Fruit fly (Drosophila melanogaster): ENCODE results near the gene fz2.

The fz2 gene

dm6 chr3L:19229491-19229890 lies 5.7 kb downstream of the fz2 start (continued):
- TF ChIP-seq Meics (GFP tag; optimal IDR thresholded peaks at IDR 0.05), result no peak
- no peak for TF ChIP-seq Sry-β (GFP tag; optimal IDR thresholded peaks at IDR 0.05)
- no peak for TF ChIP-seq CoRest (tag; optimal IDR thresholded peaks at IDR 0.05)
- TF ChIP-seq Med (GFP tag), result peak; percentile 64
- peak; percentile 39 for TF ChIP-seq Ets65A (GFP tag)
- TF ChIP-seq Elba2 (GFP tag; optimal IDR thresholded peaks at IDR 0.05), result no peak
- peak; percentile 34 for TF ChIP-seq phol (tag; optimal IDR thresholded peaks at IDR 0.05)
- no peak for TF ChIP-seq CG34422 (GFP tag; IDR thresholded peaks at IDR 0.05)
- TF ChIP-seq CG31388 (GFP tag; optimal IDR thresholded peaks at IDR 0.05), result no peak
- peak; percentile 26 for TF ChIP-seq mirr (GFP tag; optimal IDR thresholded peaks at IDR 0.05)
- no peak for TF ChIP-seq stwl (tag; optimal IDR thresholded peaks at IDR 0.05)
- TF ChIP-seq Hr51 (GFP tag; optimal IDR thresholded peaks at IDR 0.05), result peak in 1 of 2 experiments; percentile 38
- TF ChIP-seq CG10565 (GFP tag; optimal IDR thresholded peaks at IDR 0.05), result no peak
- no peak for TF ChIP-seq her (GFP tag; optimal IDR thresholded peaks at IDR 0.05)
- TF ChIP-seq ems (GFP tag; optimal IDR thresholded peaks at IDR 0.05), result no peak
- TF ChIP-seq CG1832 (GFP tag; optimal IDR thresholded peaks at IDR 0.05), result no peak
- no peak for TF ChIP-seq CG13123 (GFP tag; optimal IDR thresholded peaks at IDR 0.05)
- TF ChIP-seq ttk (GFP tag; IDR thresholded peaks at IDR 0.05), result no peak

DNA sequence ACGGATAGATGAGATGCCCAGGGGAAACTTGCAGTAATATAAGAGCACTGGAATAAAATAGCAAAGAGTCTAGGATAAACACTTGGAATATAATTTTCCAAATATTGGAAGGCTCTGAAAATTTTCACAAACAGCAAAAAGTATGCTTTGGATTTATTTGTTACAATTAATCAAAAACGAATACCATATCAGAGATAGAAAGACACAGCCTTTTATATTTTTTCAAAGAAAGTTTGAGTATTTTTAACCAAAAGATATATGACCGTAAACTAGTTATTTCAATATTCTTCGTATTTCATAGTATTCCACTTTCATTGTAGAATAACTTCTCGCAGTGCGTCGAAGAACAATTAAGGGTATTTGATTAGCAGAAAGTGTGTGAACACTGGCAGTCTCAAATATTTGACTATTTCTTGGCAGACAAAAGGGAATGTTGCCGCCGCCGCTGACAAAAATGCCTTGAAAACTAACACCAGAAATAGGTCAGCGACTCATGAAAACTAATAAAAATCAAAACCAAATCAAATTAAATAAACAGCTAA lies 6.2 kb downstream of the fz2 start:
- TF ChIP-seq salm (tag; optimal IDR thresholded peaks at IDR 0.05) (no peak), sc (optimal IDR thresholded peaks at IDR 0.05) (no peak), sc (GFP tag; optimal IDR thresholded peaks at IDR 0.05) (no peak), CG12659 (GFP tag; optimal IDR thresholded peaks at IDR 0.05) (no peak), Blimp-1 (GFP tag; optimal IDR thresholded peaks at IDR 0.05) (peak; percentile 21), CG4854 (GFP tag; optimal IDR thresholded peaks at IDR 0.05) (no peak), hth (optimal IDR thresholded peaks at IDR 0.05) (no peak), caup (GFP tag; optimal IDR thresholded peaks at IDR 0.05; ENCODE audit: severe bottlenecking) (no peak), HLH3B (GFP tag; IDR thresholded peaks at IDR 0.05) (no peak), dmrt11E (tag; optimal IDR thresholded peaks at IDR 0.05) (peak; percentile 25), E2f1 (GFP tag; IDR thresholded peaks at IDR 0.05) (no peak), CG7556 (GFP tag; optimal IDR thresholded peaks at IDR 0.05) (peak; percentile 12), peb (GFP tag; IDR thresholded peaks at IDR 0.05) (no peak), CG2116 (GFP tag; optimal IDR thresholded peaks at IDR 0.05) (no peak), Sox100B (GFP tag; optimal IDR thresholded peaks at IDR 0.05) (no peak), Fer1 (GFP tag; optimal IDR thresholded peaks at IDR 0.05) (no peak), Spps (tag; optimal IDR thresholded peaks at IDR 0.05) (no peak), C15 (GFP tag; IDR thresholded peaks at IDR 0.05) (no peak), pros (GFP tag; optimal IDR thresholded peaks at IDR 0.05) (no peak), CG4707 (GFP tag; optimal IDR thresholded peaks at IDR 0.05) (no peak), CG30431 (GFP tag; optimal IDR thresholded peaks at IDR 0.05) (no peak), dmrt99B (tag; optimal IDR thresholded peaks at IDR 0.05) (peak; percentile 30), CG7745 (tag; optimal IDR thresholded peaks at IDR 0.05) (no peak), Sox102F (GFP tag; optimal IDR thresholded peaks at IDR 0.05) (peak; percentile 22), HLH54F (GFP tag; optimal IDR thresholded peaks at IDR 0.05) (no peak), phol (tag; optimal IDR thresholded peaks at IDR 0.05) (peak; percentile 5), Six4 (GFP tag; optimal IDR thresholded peaks at IDR 0.05) (no peak), CG15601 (tag; optimal IDR thresholded peaks at IDR 0.05) (peak; percentile 9), pan (optimal IDR thresholded peaks at IDR 0.05) (no peak), pan (GFP tag; optimal IDR thresholded peaks at IDR 0.05 in 1 of 2, IDR thresholded peaks at IDR 0.05 in 1 of 2) (no peak), CG2678 (tag; optimal IDR thresholded peaks at IDR 0.05) (peak; percentile 22), ash1 (GFP tag; optimal IDR thresholded peaks at IDR 0.05) (no peak), pum (GFP tag; optimal IDR thresholded peaks at IDR 0.05) (no peak), NC2α (GFP tag; optimal IDR thresholded peaks at IDR 0.05) (no peak)
